Fruit fly (Drosophila melanogaster) whole organism, embryonic: Measurements from ENCODE around the gene Syx4.

Experiments used
- BEAF-32 ChIP-seq: fragments of 200-800 bp; sonication (Bioruptor generic); optimal IDR thresholded peaks from 3 replicates; lab custom pipeline; 2017; ENCODE audit warnings: missing biosample characterization, missing genetic modification characterization, mild to moderate bottlenecking, moderate library complexity, missing genetic modification reagents
- CG10267 ChIP-seq: fragments of 200-800 bp; sonication (Bioruptor generic); optimal IDR thresholded peaks from 2 replicates; lab custom pipeline; 2018; ENCODE audit warnings: missing biosample characterization, mild to moderate bottlenecking, missing genetic modification characterization, moderate library complexity
- CG13287 ChIP-seq: fragments of 200-800 bp; sonication (Bioruptor generic); IDR thresholded peaks from 2 replicates; pipeline ENCODE4 v1.3.6; 2022; ENCODE audit warnings: missing biosample characterization, missing genetic modification characterization; ENCODE audit not compliant: partially characterized antibody
- CG13624 ChIP-seq: fragments of 200-800 bp; sonication (Bioruptor generic); optimal IDR thresholded peaks from 2 replicates; lab custom pipeline; 2016; ENCODE audit warnings: missing biosample characterization, missing genetic modification characterization
- CG17359 ChIP-seq: fragments of 200-800 bp; sonication (Bioruptor generic); optimal IDR thresholded peaks from 3 replicates; lab custom pipeline; 2018; ENCODE audit warnings: missing biosample characterization, mild to moderate bottlenecking, missing genetic modification characterization, moderate library complexity
- CG2712 ChIP-seq: fragments of 200-800 bp; optimal IDR thresholded peaks from 3 replicates; lab custom pipeline; 2019; ENCODE audit warnings: missing biosample characterization, mild to moderate bottlenecking, missing genetic modification characterization, moderate library complexity
- CG2889 ChIP-seq: fragments of 200-800 bp; sonication (Bioruptor generic); IDR thresholded peaks from 3 replicates; pipeline ENCODE4 v1.3.6; 2022; ENCODE audit warnings: missing biosample characterization, missing genetic modification characterization
- CG32532 ChIP-seq: fragments of 200-800 bp; sonication (Bioruptor generic); IDR thresholded peaks from 2 replicates; pipeline ENCODE4 v1.3.6; 2022; ENCODE audit warnings: missing biosample characterization, missing genetic modification characterization
- CG43689 ChIP-seq: fragments of 200-800 bp; sonication (Bioruptor generic); IDR thresholded peaks from 2 replicates; pipeline ENCODE4 v1.3.6; 2022; ENCODE audit warnings: missing biosample characterization, missing genetic modification characterization
- CG4820 ChIP-seq: fragments of 200-800 bp; sonication (Bioruptor generic); optimal IDR thresholded peaks from 3 replicates; lab custom pipeline; 2016; ENCODE audit warnings: missing biosample characterization, missing genetic modification characterization
- CG7786 ChIP-seq: fragments of 200-800 bp; sonication (Bioruptor generic); optimal IDR thresholded peaks from 2 replicates; lab custom pipeline; 2016; ENCODE audit warnings: missing biosample characterization, missing genetic modification characterization
- Chrac-16 ChIP-seq: fragments of 200-800 bp; sonication (Bioruptor generic); optimal IDR thresholded peaks from 3 replicates; lab custom pipeline; 2016; ENCODE audit warnings: missing biosample characterization, missing genetic modification characterization
- ERR ChIP-seq: fragments of 200-800 bp; sonication (Bioruptor generic); optimal IDR thresholded peaks from 2 replicates; lab custom pipeline; 2016; ENCODE audit warnings: missing biosample characterization, missing genetic modification characterization
- GATAe ChIP-seq: fragments of 200-800 bp; sonication (Bioruptor generic); conservative IDR thresholded peaks from 2 replicates; pipeline ENCODE4 v1.3.6; 2022; ENCODE audit warnings: missing biosample characterization, missing genetic modification characterization
- HLH54F ChIP-seq: fragments of 200-800 bp; sonication (Bioruptor generic); optimal IDR thresholded peaks from 3 replicates; lab custom pipeline; 2016; ENCODE audit warnings: missing biosample characterization, missing genetic modification characterization
- Med ChIP-seq: fragments of 200-800 bp; sonication (Bioruptor generic); peaks from one replicate; lab custom pipeline; 2016; ENCODE audit warnings: missing biosample characterization, missing genetic modification characterization, mild to moderate bottlenecking, inconsistent platforms, moderate library complexity
- NC2β ChIP-seq: fragments of 200-800 bp; sonication (Bioruptor generic); optimal IDR thresholded peaks from 2 replicates; lab custom pipeline; 2016; ENCODE audit warnings: missing biosample characterization, missing genetic modification characterization
- Nf-YB ChIP-seq: fragments of 200-800 bp; sonication (Bioruptor generic); optimal IDR thresholded peaks from 3 replicates; lab custom pipeline; 2019; ENCODE audit warnings: missing biosample characterization, mild to moderate bottlenecking, missing genetic modification characterization, moderate library complexity
- Rfx ChIP-seq: fragments of 200-800 bp; sonication (Bioruptor generic); IDR thresholded peaks from 2 replicates; pipeline ENCODE4 v1.3.6; 2022; ENCODE audit warnings: missing biosample characterization, missing genetic modification characterization
- Stat92E ChIP-seq, 3 experiments: fragments of >200 bp in 2 of 3; fragments of 200-800 bp in 1 of 3; sonication (Bioruptor generic) in 1 of 3; optimal IDR thresholded peaks; 2 replicates each; lab custom pipeline; 2017 to 2019; ENCODE audit warnings: missing biosample characterization in 3 of 3, missing genetic modification characterization in 3 of 3, mild to moderate bottlenecking in 1 of 3, moderate library complexity in 1 of 3
- Trl ChIP-seq, 3 experiments: fragments of >200 bp in 2 of 3; fragments of 200-800 bp in 1 of 3; sonication (Bioruptor generic) in 1 of 3; optimal IDR thresholded peaks; 2 replicates in 1 of 3; 3 replicates in 2 of 3; lab custom pipeline; 2016 to 2017; ENCODE audit warnings: missing biosample characterization in 1 of 3, missing genetic modification characterization in 1 of 3
- ara ChIP-seq: fragments of 200-800 bp; sonication (Bioruptor generic); IDR thresholded peaks from 2 replicates; pipeline ENCODE4 v1.3.6; 2022; ENCODE audit warnings: missing biosample characterization, missing genetic modification characterization
- ase ChIP-seq: fragments of 200-800 bp; sonication (Bioruptor generic); IDR thresholded peaks from 3 replicates; pipeline ENCODE4 v1.3.6; 2022; ENCODE audit warnings: missing biosample characterization, missing genetic modification characterization
- bcd ChIP-seq: fragments of 200-800 bp; sonication (Bioruptor generic); optimal IDR thresholded peaks from 2 replicates; lab custom pipeline; 2017; ENCODE audit warnings: missing biosample characterization, mild to moderate bottlenecking, missing genetic modification characterization
- cad ChIP-seq: fragments of >200 bp; optimal IDR thresholded peaks from 2 replicates; lab custom pipeline; 2017; ENCODE audit warnings: missing biosample characterization, missing genetic modification characterization
- cato ChIP-seq: fragments of 200-800 bp; sonication (Bioruptor generic); optimal IDR thresholded peaks from 2 replicates; lab custom pipeline; 2016; ENCODE audit warnings: missing biosample characterization, missing genetic modification characterization, borderline replicate concordance
- cg ChIP-seq: fragments of 200-800 bp; sonication (Bioruptor generic); optimal IDR thresholded peaks from 3 replicates; lab custom pipeline; 2019; ENCODE audit warnings: missing biosample characterization, mild to moderate bottlenecking, missing genetic modification characterization, moderate library complexity
- chinmo ChIP-seq: fragments of 200-800 bp; sonication (Bioruptor generic); IDR thresholded peaks from 4 replicates; pipeline ENCODE4 v1.3.6; 2022; ENCODE audit warnings: missing biosample characterization, missing genetic modification characterization; ENCODE audit not compliant: partially characterized antibody
- chn ChIP-seq: fragments of 200-800 bp; sonication (Bioruptor generic); optimal IDR thresholded peaks from 2 replicates; lab custom pipeline; 2016; ENCODE audit warnings: missing biosample characterization, missing genetic modification characterization
- crol ChIP-seq: fragments of 200-800 bp; sonication (Bioruptor generic); IDR thresholded peaks from 2 replicates; pipeline ENCODE4 v1.3.6; 2022; ENCODE audit warnings: missing biosample characterization, missing genetic modification characterization
- dysf ChIP-seq: fragments of 200-800 bp; sonication (Bioruptor generic); IDR thresholded peaks from 3 replicates; pipeline ENCODE4 v1.3.6; 2022; ENCODE audit warnings: missing biosample characterization, missing genetic modification characterization
- exex ChIP-seq: fragments of 200-800 bp; sonication (Bioruptor generic); optimal IDR thresholded peaks from 4 replicates; lab custom pipeline; 2018; ENCODE audit warnings: missing biosample characterization, mild to moderate bottlenecking, missing genetic modification characterization, moderate library complexity
- ken ChIP-seq: fragments of 200-800 bp; sonication (Bioruptor generic); IDR thresholded peaks from 3 replicates; pipeline ENCODE4 v1.3.6; 2022; ENCODE audit warnings: missing biosample characterization, missing genetic modification characterization
- lab ChIP-seq: fragments of 200-800 bp; sonication (Bioruptor generic); optimal IDR thresholded peaks from 3 replicates; lab custom pipeline; 2017; ENCODE audit warnings: missing biosample characterization, missing genetic modification characterization, mild to moderate bottlenecking, moderate library complexity, missing genetic modification reagents
- nerfin-2 ChIP-seq: fragments of 200-800 bp; sonication (Bioruptor generic); IDR thresholded peaks from 2 replicates; pipeline ENCODE4 v1.3.6; 2022; ENCODE audit warnings: missing biosample characterization, missing genetic modification characterization; ENCODE audit not compliant: partially characterized antibody
- p53 ChIP-seq: fragments of 200-800 bp; sonication (Bioruptor generic); optimal IDR thresholded peaks from 2 replicates; lab custom pipeline; 2016; ENCODE audit warnings: missing biosample characterization, missing genetic modification characterization
- pita ChIP-seq: fragments of 200-800 bp; sonication (Bioruptor generic); optimal IDR thresholded peaks from 2 replicates; lab custom pipeline; 2017; ENCODE audit warnings: missing biosample characterization, mild to moderate bottlenecking, missing genetic modification characterization
- prd ChIP-seq, 3 experiments: fragments of >200 bp in 2 of 3; fragments of 200-800 bp in 1 of 3; sonication (Bioruptor generic) in 1 of 3; optimal IDR thresholded peaks in 2 of 3; IDR thresholded peaks in 1 of 3; 2 replicates in 2 of 3; 3 replicates in 1 of 3; pipeline versions ENCODE4 v1.3.6 to Lab custom; 2017 to 2022; ENCODE audit warnings: missing biosample characterization in 1 of 3, missing genetic modification characterization in 1 of 3
- pros ChIP-seq: fragments of 200-800 bp; sonication (Bioruptor generic); optimal IDR thresholded peaks from 3 replicates; lab custom pipeline; 2019; ENCODE audit warnings: missing biosample characterization, mild to moderate bottlenecking, missing genetic modification characterization, moderate library complexity
- sens ChIP-seq: fragments of 200-800 bp; sonication (Bioruptor generic); peaks from one replicate; lab custom pipeline; 2016; ENCODE audit warnings: missing biosample characterization, missing genetic modification characterization
- sens-2 ChIP-seq: fragments of 200-800 bp; sonication (Bioruptor generic); IDR thresholded peaks from 2 replicates; pipeline ENCODE4 v1.3.6; 2022; ENCODE audit warnings: missing biosample characterization, missing genetic modification characterization
- seq ChIP-seq: fragments of 200-800 bp; sonication (Bioruptor generic); IDR thresholded peaks from 2 replicates; pipeline ENCODE4 v1.3.6; 2022; ENCODE audit warnings: missing biosample characterization, missing genetic modification characterization
- sim ChIP-seq: fragments of 200-800 bp; sonication (Bioruptor generic); IDR thresholded peaks from 2 replicates; pipeline ENCODE4 v1.3.6; 2022; ENCODE audit warnings: missing biosample characterization, missing genetic modification characterization
- slou ChIP-seq: fragments of 200-800 bp; sonication (Bioruptor generic); optimal IDR thresholded peaks from 3 replicates; lab custom pipeline; 2016; ENCODE audit warnings: missing biosample characterization, missing genetic modification characterization
- sna ChIP-seq: fragments of 200-800 bp; sonication (Bioruptor generic); IDR thresholded peaks from 2 replicates; pipeline ENCODE4 v1.3.6; 2022; ENCODE audit warnings: missing biosample characterization, missing genetic modification characterization; ENCODE audit not compliant: partially characterized antibody
- ssp ChIP-seq: fragments of 200-800 bp; sonication (Bioruptor generic); IDR thresholded peaks from 2 replicates; pipeline ENCODE4 v1.3.6; 2022; ENCODE audit warnings: missing biosample characterization, missing genetic modification characterization
- unc-4 ChIP-seq: fragments of 200-800 bp; sonication (Bioruptor generic); IDR thresholded peaks from 2 replicates; pipeline ENCODE4 v1.3.6; 2022; ENCODE audit warnings: missing biosample characterization, missing genetic modification characterization; ENCODE audit not compliant: partially characterized antibody
- wor ChIP-seq: fragments of 200-800 bp; sonication (Bioruptor generic); IDR thresholded peaks from 2 replicates; pipeline ENCODE4 v1.3.6; 2022; ENCODE audit warnings: missing biosample characterization, missing genetic modification characterization
- zen ChIP-seq: fragments of 200-800 bp; sonication (Bioruptor generic); optimal IDR thresholded peaks from 3 replicates; lab custom pipeline; 2018; ENCODE audit warnings: missing biosample characterization, mild to moderate bottlenecking, missing genetic modification characterization, moderate library complexity

Syx4 gene

dm6 chrX:2749693-2750092 lies 5.8 kb upstream of the Syx4 start (continued):
- peak; percentile 18 for TF ChIP-seq lab
- peak; percentile 42; the same call in 1 of the 3 replicates for TF ChIP-seq dysf (GFP tag; lab: Robert Waterston, UW)
- TF ChIP-seq sim, result no peak
- no peak for TF ChIP-seq ssp (GFP tag; lab: Robert Waterston, UW)
- TF ChIP-seq prd (optimal IDR thresholded peaks at IDR 0.05; lab: Kevin White, UChicago), result no peak
- 0 out of 3 replicates have a peak, but pooled peaks have one; percentile 20 for TF ChIP-seq prd (GFP tag; IDR thresholded peaks at IDR 0.05; lab: Robert Waterston, UW)
- TF ChIP-seq exex (tag; lab: Kevin White, UChicago), result no peak
- no peak for TF ChIP-seq CG2889 (GFP tag; lab: Robert Waterston, UW)
- TF ChIP-seq Nf-YB, result no peak
- TF ChIP-seq CG13624 (GFP tag; lab: Kevin White, UChicago), result no peak
- peak; percentile 21; the same call in 1 of the 2 replicates for TF ChIP-seq CG32532
- peak; percentile 44; the same call in 1 of the 2 replicates for TF ChIP-seq Rfx
- TF ChIP-seq Med (GFP tag; lab: Kevin White, UChicago), result peak; percentile 63

dm6 chrX:2743601-2744000 lies 275 bp downstream of the Syx4 start:
- TF ChIP-seq sna (GFP tag; lab: Robert Waterston, UW), result no peak
- TF ChIP-seq cad, result no peak
- peak; percentile 8; the same call in 1 of the 2 replicates for TF ChIP-seq GATAe
- no peak for TF ChIP-seq ase (GFP tag; lab: Robert Waterston, UW)
- TF ChIP-seq crol (GFP tag; lab: Robert Waterston, UW), result peak; percentile 72
- TF ChIP-seq CG4820 (GFP tag; lab: Kevin White, UChicago), result no peak
- no peak for TF ChIP-seq slou
- TF ChIP-seq cg (GFP tag; lab: Kevin White, UChicago), result peak; percentile 5
- TF ChIP-seq chinmo (GFP tag; lab: Robert Waterston, UW), result 0 out of 4 replicates have a peak, but pooled peaks have one; percentile 51
- no peak for TF ChIP-seq pita (GFP tag; lab: Kevin White, UChicago)
- TF ChIP-seq CG13287, result no peak
- TF ChIP-seq CG17359, result no peak
- peak; percentile 49 to 85 for TF ChIP-seq Trl (optimal IDR thresholded peaks at IDR 0.05; lab: Kevin White, UChicago)
- no peak for TF ChIP-seq Trl (GFP tag; optimal IDR thresholded peaks at IDR 0.05; lab: Kevin White, UChicago)
- TF ChIP-seq, all 482 proteins: peak for 5

- peak; percentile 83 for TF ChIP-seq ERR (GFP tag; lab: Kevin White, UChicago)
- no peak for TF ChIP-seq BEAF-32 (GFP tag; lab: Kevin White, UChicago)
- TF ChIP-seq chn, result peak; percentile 57
- TF ChIP-seq Stat92E (GFP tag; optimal IDR thresholded peaks at IDR 0.05; lab: Kevin White, UChicago), result no peak
- peak; percentile 84 for TF ChIP-seq ken (GFP tag; lab: Robert Waterston, UW)
- TF ChIP-seq CG2712, result peak; percentile 32
- TF ChIP-seq CG43689 (GFP tag; lab: Robert Waterston, UW), result peak; percentile 72
- TF ChIP-seq sens (GFP tag; lab: Kevin White, UChicago), result peak; percentile 91
- peak; percentile 47; the same call in 1 of the 2 replicates for TF ChIP-seq wor
- TF ChIP-seq ara (GFP tag; lab: Robert Waterston, UW), result peak; percentile 55; the same call in 1 of the 2 replicates
- peak; percentile 5 for TF ChIP-seq CG10267 (tag; lab: Kevin White, UChicago)
- no peak for TF ChIP-seq unc-4
- peak; percentile 83 for TF ChIP-seq seq (GFP tag; lab: Robert Waterston, UW)
- TF ChIP-seq HLH54F (GFP tag; lab: Kevin White, UChicago), result peak; percentile 83
- no peak for TF ChIP-seq nerfin-2 (GFP tag; lab: Robert Waterston, UW)
- TF ChIP-seq sens-2 (GFP tag; lab: Robert Waterston, UW), result peak; percentile 72; the same call in 1 of the 2 replicates
- peak; percentile 64 for TF ChIP-seq Chrac-16
- TF ChIP-seq cato, result no peak
- peak; percentile 39 for TF ChIP-seq NC2β
- TF ChIP-seq pros, result no peak
- peak; percentile 74 for TF ChIP-seq bcd (GFP tag; lab: Kevin White, UChicago)
- TF ChIP-seq zen (tag; lab: Kevin White, UChicago), result peak; percentile 19
- TF ChIP-seq p53 (GFP tag; lab: Kevin White, UChicago), result no peak
- TF ChIP-seq CG7786 (GFP tag; lab: Kevin White, UChicago), result peak; percentile 85
These were observed 856 bp downstream of the Syx4 start for dm6 chrX:2743020-2743419.
